Fruit fly (Drosophila melanogaster) whole organism, embryonic: Measurements from ENCODE around the gene Fmr1.

Experiments
- B-H1 ChIP-seq: fragments of 200-800 bp; sonication (Bioruptor generic); IDR thresholded peaks from 3 replicates; pipeline ENCODE4 v1.3.6; 2022; ENCODE audit warnings: missing biosample characterization, missing genetic modification characterization
- CG10147 ChIP-seq: fragments of 200-800 bp; sonication (Bioruptor generic); optimal IDR thresholded peaks from 2 replicates; lab custom pipeline; 2019; ENCODE audit warnings: missing biosample characterization, mild to moderate bottlenecking, missing genetic modification characterization, moderate library complexity
- CG1024 ChIP-seq: fragments of 200-800 bp; sonication (Bioruptor generic); IDR thresholded peaks from 2 replicates; pipeline ENCODE4 v1.3.6; 2022; ENCODE audit warnings: missing biosample characterization, missing genetic modification characterization
- CG10274 ChIP-seq: fragments of 200-800 bp; sonication (Bioruptor generic); optimal IDR thresholded peaks from 3 replicates; lab custom pipeline; 2017; ENCODE audit warnings: missing biosample characterization, mild to moderate bottlenecking, missing genetic modification characterization
- CG10431 ChIP-seq: fragments of 200-800 bp; sonication (Bioruptor generic); optimal IDR thresholded peaks from 3 replicates; lab custom pipeline; 2018; ENCODE audit warnings: missing biosample characterization, mild to moderate bottlenecking, missing genetic modification characterization
- CG10979 ChIP-seq: fragments of 200-800 bp; sonication (Bioruptor generic); optimal IDR thresholded peaks from 2 replicates; lab custom pipeline; 2018; ENCODE audit warnings: missing biosample characterization, mild to moderate bottlenecking, missing genetic modification characterization, moderate library complexity
- CG11085 ChIP-seq: fragments of 200-800 bp; sonication (Bioruptor generic); IDR thresholded peaks from 2 replicates; pipeline ENCODE4 v1.3.6; 2022; ENCODE audit warnings: missing biosample characterization, missing genetic modification characterization
- CG11398 ChIP-seq: fragments of 200-800 bp; sonication (Bioruptor generic); optimal IDR thresholded peaks from 2 replicates; lab custom pipeline; 2016; ENCODE audit warnings: missing biosample characterization, missing genetic modification characterization
- CG11504 ChIP-seq: fragments of 200-800 bp; sonication (Bioruptor generic); optimal IDR thresholded peaks from 3 replicates; lab custom pipeline; 2019; ENCODE audit warnings: missing biosample characterization, mild to moderate bottlenecking, missing genetic modification characterization, moderate library complexity
- CG12104 ChIP-seq: fragments of 200-800 bp; sonication (Bioruptor generic); optimal IDR thresholded peaks from 3 replicates; lab custom pipeline; 2016; ENCODE audit warnings: missing biosample characterization, missing genetic modification characterization
- CG17328 ChIP-seq: fragments of 200-800 bp; sonication (Bioruptor generic); IDR thresholded peaks from 2 replicates; pipeline ENCODE4 v1.3.6; 2022; ENCODE audit warnings: missing biosample characterization, missing genetic modification characterization
- CG17359 ChIP-seq: fragments of 200-800 bp; sonication (Bioruptor generic); optimal IDR thresholded peaks from 3 replicates; lab custom pipeline; 2018; ENCODE audit warnings: missing biosample characterization, mild to moderate bottlenecking, missing genetic modification characterization, moderate library complexity
- CG1832 ChIP-seq: fragments of 200-800 bp; sonication (Bioruptor generic); optimal IDR thresholded peaks from 2 replicates; lab custom pipeline; 2017; ENCODE audit warnings: missing biosample characterization, mild to moderate bottlenecking, missing genetic modification characterization, inconsistent platforms
- CG2120 ChIP-seq: fragments of 200-800 bp; sonication (Bioruptor generic); optimal IDR thresholded peaks from 3 replicates; lab custom pipeline; 2016; ENCODE audit warnings: missing biosample characterization, missing genetic modification characterization
- CG2712 ChIP-seq: fragments of 200-800 bp; optimal IDR thresholded peaks from 3 replicates; lab custom pipeline; 2019; ENCODE audit warnings: missing biosample characterization, mild to moderate bottlenecking, missing genetic modification characterization, moderate library complexity
- CG30431 ChIP-seq: fragments of 200-800 bp; sonication (Bioruptor generic); optimal IDR thresholded peaks from 2 replicates; lab custom pipeline; 2017; ENCODE audit warnings: missing biosample characterization, missing genetic modification characterization
- CG31224 ChIP-seq: fragments of 200-800 bp; sonication (Bioruptor generic); IDR thresholded peaks from 2 replicates; pipeline ENCODE4 v1.3.6; 2022; ENCODE audit warnings: missing biosample characterization, missing genetic modification characterization
- CG32772 ChIP-seq: fragments of 200-800 bp; sonication (Bioruptor generic); IDR thresholded peaks from 2 replicates; pipeline ENCODE4 v1.3.6; 2022; ENCODE audit warnings: missing biosample characterization, missing genetic modification characterization
- CG3281 ChIP-seq: fragments of 200-800 bp; sonication (Bioruptor generic); optimal IDR thresholded peaks from 3 replicates; lab custom pipeline; 2017; ENCODE audit warnings: missing biosample characterization, mild to moderate bottlenecking, missing genetic modification characterization
- CG34224 ChIP-seq: fragments of 200-800 bp; sonication (Bioruptor generic); IDR thresholded peaks from 3 replicates; pipeline ENCODE4 v1.3.6; 2022; ENCODE audit warnings: missing biosample characterization, missing genetic modification characterization; ENCODE audit not compliant: partially characterized antibody
- CG3726 ChIP-seq: fragments of 200-800 bp; sonication (Bioruptor generic); IDR thresholded peaks from 3 replicates; pipeline ENCODE4, ENCODE4 v1.3.6; 2022; ENCODE audit warnings: missing biosample characterization, missing genetic modification characterization
- CG3838 ChIP-seq: fragments of 200-800 bp; sonication (Bioruptor generic); optimal IDR thresholded peaks from 3 replicates; lab custom pipeline; 2016; ENCODE audit warnings: missing biosample characterization, missing genetic modification characterization
- CG4360 ChIP-seq: fragments of 200-800 bp; sonication (Bioruptor generic); IDR thresholded peaks from 2 replicates; pipeline ENCODE4 v1.3.6; 2022; ENCODE audit warnings: missing biosample characterization, missing genetic modification characterization
- CG5953 ChIP-seq: fragments of 200-800 bp; sonication (Bioruptor generic); IDR thresholded peaks from 2 replicates; pipeline ENCODE4 v1.3.6; 2022; ENCODE audit warnings: missing biosample characterization, missing genetic modification characterization
- CG7271 ChIP-seq: fragments of 200-800 bp; sonication (Bioruptor generic); optimal IDR thresholded peaks from 2 replicates; lab custom pipeline; 2018; ENCODE audit warnings: missing biosample characterization, mild to moderate bottlenecking, missing genetic modification characterization, moderate library complexity
- CG8281 ChIP-seq: fragments of 200-800 bp; sonication (Bioruptor generic); optimal IDR thresholded peaks from 2 replicates; lab custom pipeline; 2018; ENCODE audit warnings: missing biosample characterization, mild to moderate bottlenecking, missing genetic modification characterization, moderate library complexity
- Deaf1 ChIP-seq: fragments of 200-800 bp; optimal IDR thresholded peaks from 3 replicates; lab custom pipeline; 2019; ENCODE audit warnings: missing biosample characterization, mild to moderate bottlenecking, missing genetic modification characterization, moderate library complexity
- E2f2 ChIP-seq: fragments of 200-800 bp; sonication (Bioruptor generic); IDR thresholded peaks from 2 replicates; pipeline ENCODE4 v1.3.6; 2022; ENCODE audit warnings: missing biosample characterization, missing genetic modification characterization
- Jarid2 ChIP-seq: fragments of 200-800 bp; sonication (Bioruptor generic); optimal IDR thresholded peaks from 3 replicates; lab custom pipeline; 2017; ENCODE audit warnings: mild to moderate bottlenecking, missing biosample characterization, missing genetic modification reagents, missing genetic modification characterization
- aop ChIP-seq: fragments of 200-800 bp; sonication (Bioruptor generic); IDR thresholded peaks from 2 replicates; pipeline ENCODE4 v1.3.6; 2022; ENCODE audit warnings: missing biosample characterization, missing genetic modification characterization
- ci ChIP-seq: fragments of 200-800 bp; sonication (Bioruptor generic); IDR thresholded peaks from 3 replicates; pipeline ENCODE4 v1.3.6; 2022; ENCODE audit warnings: missing biosample characterization, missing genetic modification characterization
- crp ChIP-seq, 2 experiments: fragments of 200-800 bp; sonication (Bioruptor generic); optimal IDR thresholded peaks; 2 replicates in 1 of 2; 3 replicates in 1 of 2; lab custom pipeline; 2017; ENCODE audit warnings: missing biosample characterization in 2 of 2, missing genetic modification characterization in 2 of 2, mild to moderate bottlenecking in 1 of 2, moderate library complexity in 1 of 2
- dysf ChIP-seq: fragments of 200-800 bp; sonication (Bioruptor generic); IDR thresholded peaks from 3 replicates; pipeline ENCODE4 v1.3.6; 2022; ENCODE audit warnings: missing biosample characterization, missing genetic modification characterization
- eyg ChIP-seq: fragments of 200-800 bp; sonication (Bioruptor generic); optimal IDR thresholded peaks from 3 replicates; lab custom pipeline; 2016; ENCODE audit warnings: missing biosample characterization, missing genetic modification characterization
- grn ChIP-seq: fragments of 200-800 bp; sonication (Bioruptor generic); optimal IDR thresholded peaks from 3 replicates; lab custom pipeline; 2017; ENCODE audit warnings: missing biosample characterization, missing genetic modification characterization
- nom ChIP-seq: fragments of 200-800 bp; sonication (Bioruptor generic); optimal IDR thresholded peaks from 2 replicates; lab custom pipeline; 2017; ENCODE audit warnings: missing biosample characterization, missing genetic modification characterization, mild to moderate bottlenecking, moderate library complexity, missing genetic modification reagents
- odd ChIP-seq: fragments of 200-800 bp; sonication (Bioruptor generic); optimal IDR thresholded peaks from 2 replicates; lab custom pipeline; 2017; ENCODE audit warnings: missing biosample characterization, mild to moderate bottlenecking, missing genetic modification characterization
- sens ChIP-seq: fragments of 200-800 bp; sonication (Bioruptor generic); peaks from one replicate; lab custom pipeline; 2016; ENCODE audit warnings: missing biosample characterization, missing genetic modification characterization
- slbo ChIP-seq: fragments of 200-800 bp; sonication (Bioruptor generic); IDR thresholded peaks from 2 replicates; pipeline ENCODE4 v1.3.6; 2022; ENCODE audit warnings: missing biosample characterization, missing genetic modification characterization
- stwl ChIP-seq: fragments of 200-800 bp; sonication (Bioruptor generic); optimal IDR thresholded peaks from 3 replicates; lab custom pipeline; 2018; ENCODE audit warnings: missing biosample characterization, mild to moderate bottlenecking, missing genetic modification characterization, moderate library complexity
- tin ChIP-seq: fragments of 200-800 bp; sonication (Bioruptor generic); optimal IDR thresholded peaks from 3 replicates; lab custom pipeline; 2016; ENCODE audit warnings: missing biosample characterization, missing genetic modification characterization
- trem ChIP-seq: fragments of 200-800 bp; optimal IDR thresholded peaks from 3 replicates; lab custom pipeline; 2019; ENCODE audit warnings: missing biosample characterization, mild to moderate bottlenecking, missing genetic modification characterization, moderate library complexity

Fmr1 gene

DNA sequence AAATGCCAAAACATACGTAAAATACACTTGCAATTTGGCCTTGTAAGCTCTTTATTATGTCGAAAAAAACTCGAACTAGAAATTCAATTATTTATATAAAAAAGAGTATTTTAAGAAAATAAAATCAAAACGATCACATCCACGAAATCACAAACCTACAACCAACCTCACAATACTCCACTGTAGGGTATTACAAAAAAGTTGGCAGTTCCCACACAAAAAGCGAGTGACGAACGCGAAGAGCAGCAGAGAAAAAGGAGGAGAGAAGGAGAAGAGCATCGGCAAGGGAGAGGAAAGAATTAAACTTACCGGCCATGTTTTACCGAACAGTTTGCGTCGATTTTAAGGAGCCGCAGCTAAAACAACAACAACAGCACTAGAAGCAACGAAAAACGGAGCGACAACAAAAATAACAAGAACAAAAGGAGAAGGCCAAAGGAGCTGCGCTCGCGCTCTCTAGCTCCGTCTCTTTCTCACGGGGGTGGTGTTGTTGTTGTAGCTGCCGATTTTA lies 23.0 kb upstream of the Fmr1 start (continued):
- TF ChIP-seq Deaf1 (tag; lab: Kevin White, UChicago), result peak; percentile 40
- no peak for TF ChIP-seq CG34224 (GFP tag; lab: Robert Waterston, UW)
- peak; percentile 28 for TF ChIP-seq CG2120 (GFP tag; lab: Kevin White, UChicago)
- peak; percentile 51 for TF ChIP-seq CG10274 (GFP tag; lab: Kevin White, UChicago)
- peak; percentile 49 for TF ChIP-seq sens (GFP tag; lab: Kevin White, UChicago)
- TF ChIP-seq Jarid2, result no peak
- 0 out of 2 replicates have a peak, but pooled peaks have one; percentile 12 for TF ChIP-seq CG5953 (GFP tag; lab: Robert Waterston, UW)
- TF ChIP-seq CG10431 (GFP tag; lab: Kevin White, UChicago), result no peak
- peak; percentile 35 for TF ChIP-seq CG11504
- TF ChIP-seq crp (GFP tag; optimal IDR thresholded peaks at IDR 0.05; lab: Kevin White, UChicago), result no peak
- no peak for TF ChIP-seq CG7271
- TF ChIP-seq CG17359 (tag; lab: Kevin White, UChicago), result peak; percentile 26
- TF ChIP-seq CG1024 (GFP tag; lab: Robert Waterston, UW), result no peak
- TF ChIP-seq CG11085 (GFP tag; lab: Robert Waterston, UW), result no peak
- peak; percentile 99 for TF ChIP-seq CG4360 (GFP tag; lab: Robert Waterston, UW)
- peak; percentile 2 for TF ChIP-seq CG10979
- TF ChIP-seq odd (GFP tag; lab: Kevin White, UChicago), result no peak
- no peak for TF ChIP-seq CG12104 (GFP tag; lab: Kevin White, UChicago)
- TF ChIP-seq CG32772 (GFP tag; lab: Robert Waterston, UW), result no peak
- TF ChIP-seq CG30431 (GFP tag; lab: Kevin White, UChicago), result no peak
- TF ChIP-seq nom, result peak; percentile 19
- no peak for TF ChIP-seq CG10147 (GFP tag; lab: Kevin White, UChicago)
- TF ChIP-seq CG31224 (GFP tag; lab: Robert Waterston, UW), result no peak
- no peak for TF ChIP-seq CG11398 (GFP tag; lab: Kevin White, UChicago)
- no peak for TF ChIP-seq grn (GFP tag; lab: Kevin White, UChicago)
- peak; percentile 20 for TF ChIP-seq CG2712
- TF ChIP-seq ci (GFP tag; lab: Robert Waterston, UW), result peak; percentile 37; the same call in 1 of the 3 replicates
- no peak for TF ChIP-seq CG3726
- TF ChIP-seq CG3838 (GFP tag; lab: Kevin White, UChicago), result no peak
- no peak for TF ChIP-seq CG3281 (GFP tag; lab: Kevin White, UChicago)
- TF ChIP-seq trem, result peak; percentile 98
- TF ChIP-seq CG1832 (GFP tag; lab: Kevin White, UChicago), result peak; percentile 69
- TF ChIP-seq eyg (GFP tag; lab: Kevin White, UChicago), result no peak
- TF ChIP-seq E2f2, result 0 out of 2 replicates have a peak, but pooled peaks have one; percentile 30
- peak; percentile 26 for TF ChIP-seq stwl (tag; lab: Kevin White, UChicago)
- TF ChIP-seq B-H1 (GFP tag; lab: Robert Waterston, UW), result no peak
- TF ChIP-seq tin (GFP tag; lab: Kevin White, UChicago), result peak; percentile 9
- TF ChIP-seq CG8281 (tag; lab: Kevin White, UChicago), result no peak
- no peak for TF ChIP-seq aop (GFP tag; lab: Robert Waterston, UW)
- 0 out of 2 replicates have a peak, but pooled peaks have one; percentile 26 for TF ChIP-seq slbo (GFP tag; lab: Robert Waterston, UW)
- no peak for TF ChIP-seq CG17328 (GFP tag; lab: Robert Waterston, UW)
- no peak for TF ChIP-seq dysf
